Worm (Caenorhabditis elegans): ENCODE results near the gene C33G3.6.

The C33G3.6 gene

DNA sequence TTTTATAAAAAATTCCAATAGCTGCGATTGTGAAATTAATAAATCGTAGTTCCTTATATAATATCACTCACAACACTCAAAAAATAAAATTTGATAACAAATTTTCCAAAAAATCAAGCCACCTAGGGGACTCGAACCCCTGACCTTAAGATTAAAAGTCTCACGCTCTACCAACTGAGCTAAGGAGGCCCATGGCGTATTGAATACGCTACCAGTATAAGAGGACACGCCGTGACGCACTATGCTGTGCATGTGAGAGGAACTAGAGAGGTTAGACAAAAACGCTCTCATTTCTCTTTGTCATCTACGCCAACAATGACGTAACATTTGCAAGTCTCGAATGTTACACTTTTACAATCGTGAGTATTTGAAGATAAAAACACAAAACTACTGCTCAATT, 20.3 kb downstream of the C33G3.6 start (continued):
- no peak for TF ChIP-seq daf-19 (GFP tag; conservative IDR thresholded peaks at IDR 0.05)
- peak; percentile 85 for TF ChIP-seq gei-8 (GFP tag; optimal IDR thresholded peaks at IDR 0.05)
- peak; percentile 98 for TF ChIP-seq madf-5 (GFP tag; IDR thresholded peaks at IDR 0.05)
- peak; percentile 88 for TF ChIP-seq hlh-30 (tag; optimal IDR thresholded peaks at IDR 0.05; ENCODE audit: insufficient read depth)
- peak; percentile 95 for TF ChIP-seq mep-1 (tag; optimal IDR thresholded peaks at IDR 0.05)
- peak; percentile 86 for TF ChIP-seq lin-38 (GFP tag; IDR thresholded peaks at IDR 0.05)
- peak; percentile 98 for TF ChIP-seq Y105C5A.15 (GFP tag; IDR thresholded peaks at IDR 0.05)

DNA sequence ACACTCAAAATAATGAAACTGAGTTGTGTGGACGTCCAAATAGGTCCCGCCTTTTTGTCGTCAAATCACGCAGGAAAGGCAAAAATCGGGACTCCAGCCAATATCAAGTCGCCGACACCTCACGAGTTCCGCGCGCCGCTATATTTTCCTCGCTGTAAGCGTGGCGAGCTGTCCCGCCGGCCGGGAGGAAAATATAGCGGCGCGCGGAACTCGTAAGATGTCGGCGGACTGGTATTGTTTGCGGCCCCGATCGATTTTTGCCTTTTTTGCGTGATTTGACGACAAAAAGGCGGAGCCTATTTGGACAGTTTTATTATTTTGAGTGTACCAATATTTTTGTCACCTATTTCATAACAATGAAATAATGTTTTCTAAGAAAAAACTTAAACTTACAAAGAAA, 21.4 kb downstream of the C33G3.6 start:
- TF ChIP-seq set-16 (GFP tag; IDR thresholded peaks at IDR 0.05) (peak; percentile 49), zip-11 (GFP tag; IDR thresholded peaks at IDR 0.05) (no peak)

DNA sequence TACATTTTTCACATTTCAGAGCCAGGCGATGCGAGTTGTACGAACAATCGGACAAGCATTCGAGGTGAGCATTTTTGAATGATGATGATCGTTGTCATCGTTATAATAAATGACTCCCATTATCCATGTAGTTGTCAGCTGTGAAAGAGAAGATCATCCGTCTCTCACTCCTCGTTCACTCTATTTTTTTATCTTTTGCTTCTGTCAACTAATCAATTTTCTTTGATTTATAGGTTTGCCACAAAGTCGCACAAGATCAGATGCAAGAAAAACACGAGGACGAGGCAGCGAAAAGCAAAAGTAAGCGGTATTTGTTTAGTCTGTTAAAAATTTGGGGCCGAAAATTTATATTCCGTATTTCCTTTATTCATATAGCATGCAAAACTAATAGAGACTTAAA, 27.6 kb downstream of the C33G3.6 start:
- TF ChIP-seq daf-16 (GFP tag; optimal IDR thresholded peaks at IDR 0.05) (peak in 1 of 2 experiments; percentile 55), daf-16 (tag; optimal IDR thresholded peaks at IDR 0.05) (no peak), ceh-20 (GFP tag; IDR thresholded peaks at IDR 0.05) (peak; percentile 66; the same call in 1 of the 2 replicates), nhr-28 (tag; optimal IDR thresholded peaks at IDR 0.05) (peak; percentile 10), hlh-30 (tag; optimal IDR thresholded peaks at IDR 0.05; ENCODE audit: insufficient read depth) (peak; percentile 29), unc-62 (GFP tag; optimal IDR thresholded peaks at IDR 0.05 in 1 of 2) (peak in 1 of 2 experiments; percentile 97), unc-62 (tag; optimal IDR thresholded peaks at IDR 0.05) (no peak), nhr-77 (tag; optimal IDR thresholded peaks at IDR 0.05) (no peak)

DNA sequence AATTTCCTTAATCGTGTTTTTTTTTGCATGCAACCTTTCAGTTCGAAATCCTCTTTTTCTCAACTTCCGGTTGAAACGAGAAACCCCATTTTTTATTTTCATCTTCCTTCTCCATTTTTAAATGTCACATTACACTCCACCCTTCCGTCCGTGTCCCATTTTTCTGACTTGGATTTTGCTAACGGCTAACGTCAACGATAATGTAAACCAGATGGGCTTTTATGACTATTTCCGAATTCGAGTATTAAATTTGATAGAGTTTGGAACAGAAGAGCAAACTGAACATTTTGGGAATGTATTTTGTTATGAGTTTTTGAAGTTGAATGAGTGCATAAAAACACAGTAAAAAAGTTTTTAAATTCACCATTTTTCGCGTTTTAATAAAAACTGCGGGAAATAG, 28.4 kb downstream of the C33G3.6 start:
- TF ChIP-seq D1046.2 (GFP tag; IDR thresholded peaks at IDR 0.05): no peak
- TF ChIP-seq fkh-10 (GFP tag; optimal IDR thresholded peaks at IDR 0.05): no peak
- TF ChIP-seq T20F7.1 (GFP tag; optimal IDR thresholded peaks at IDR 0.05): no peak
- no peak for TF ChIP-seq F10B5.3 (tag; optimal IDR thresholded peaks at IDR 0.05)
- no peak for TF ChIP-seq sdz-12 (GFP tag; optimal IDR thresholded peaks at IDR 0.05)
- TF ChIP-seq snpc-1.2 (GFP tag; IDR thresholded peaks at IDR 0.05): no peak
- TF ChIP-seq ama-1 (optimal IDR thresholded peaks at IDR 0.05): no peak
- TF ChIP-seq egl-43 (GFP tag; IDR thresholded peaks at IDR 0.05): no peak
- no peak for TF ChIP-seq nhr-28 (tag; optimal IDR thresholded peaks at IDR 0.05)
- no peak for TF ChIP-seq aha-1 (tag)
- TF ChIP-seq lin-15B (tag; optimal IDR thresholded peaks at IDR 0.05): no peak
- TF ChIP-seq ceh-28 (tag; optimal IDR thresholded peaks at IDR 0.05): no peak
- no peak for TF ChIP-seq zip-2 (tag; optimal IDR thresholded peaks at IDR 0.05)
- TF ChIP-seq tag-97 (GFP tag; IDR thresholded peaks at IDR 0.05): no peak
- no peak for TF ChIP-seq dmd-9 (GFP tag; IDR thresholded peaks at IDR 0.05)
- TF ChIP-seq ceh-44 (GFP tag; IDR thresholded peaks at IDR 0.05): no peak
- no peak for TF ChIP-seq dmd-6 (GFP tag; IDR thresholded peaks at IDR 0.05)
- no peak for TF ChIP-seq rbr-2 (tag; optimal IDR thresholded peaks at IDR 0.05)

DNA sequence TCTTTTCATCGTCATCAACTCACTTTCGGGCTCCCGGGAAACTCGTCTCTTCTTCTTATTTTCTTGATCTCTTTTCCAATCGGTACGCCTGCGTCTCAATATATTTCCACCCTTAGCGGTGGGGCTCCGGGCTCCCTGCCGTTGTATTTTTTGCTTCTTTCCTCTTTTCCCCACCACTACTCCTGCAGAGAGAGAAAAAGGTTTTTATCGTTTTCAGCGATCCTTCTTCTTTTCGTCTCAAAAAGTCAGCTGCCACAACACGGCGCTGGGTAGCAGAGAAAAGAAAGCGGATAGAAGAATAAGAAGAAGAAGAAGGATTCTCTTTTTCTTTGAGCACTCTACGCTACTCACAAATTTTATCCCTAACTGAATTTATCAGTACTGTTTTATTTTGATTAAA, 29.3 kb downstream of the C33G3.6 start:
- TF ChIP-seq tra-1 (GFP tag; IDR thresholded peaks at IDR 0.05): no peak
- TF ChIP-seq F10B5.3 (tag; optimal IDR thresholded peaks at IDR 0.05): no peak
- peak in 1 of 2 experiments; percentile 35 for TF ChIP-seq daf-16 (GFP tag; optimal IDR thresholded peaks at IDR 0.05)
- no peak for TF ChIP-seq daf-16 (tag; optimal IDR thresholded peaks at IDR 0.05)
- no peak for TF ChIP-seq ceh-44 (GFP tag; IDR thresholded peaks at IDR 0.05)
- TF ChIP-seq hlh-11 (tag; optimal IDR thresholded peaks at IDR 0.05): peak; percentile 48
- TF ChIP-seq saeg-2 (GFP tag; IDR thresholded peaks at IDR 0.05): no peak
- no peak for TF ChIP-seq daf-8 (GFP tag; IDR thresholded peaks at IDR 0.05)
- no peak for TF ChIP-seq unc-39 (tag; optimal IDR thresholded peaks at IDR 0.05)
- TF ChIP-seq ama-1 (optimal IDR thresholded peaks at IDR 0.05): no peak
- TF ChIP-seq aha-1 (tag): peak; percentile 28
- no peak for TF ChIP-seq arid-1 (GFP tag; conservative IDR thresholded peaks at IDR 0.05)
- no peak for TF ChIP-seq rbr-2 (tag; optimal IDR thresholded peaks at IDR 0.05)

All from whole organism, L4 larva.